Worm (Caenorhabditis elegans) whole organism, mixed stage, embryonic: Measurements from ENCODE around the gene Y73B6BL.29.
A peak's percentile ranks its signal among the peaks of the same experiment; 100 is the strongest.

Experiments
- M03D4.4 ChIP-seq: sonication (generic microtip); optimal IDR thresholded peaks from 2 replicates; lab custom pipeline; 2017; ENCODE audit warnings: mild to moderate bottlenecking, missing genetic modification characterization, missing compliant biosample characterization
- bed-3 ChIP-seq: fragments of 200-800 bp; sonication (Bioruptor generic); optimal IDR thresholded peaks from 3 replicates; lab custom pipeline; 2018; ENCODE audit warnings: mild to moderate bottlenecking, missing genetic modification characterization, moderate library complexity, missing compliant biosample characterization
- blmp-1 ChIP-seq: fragments of 150-350 bp; optimal IDR thresholded peaks from 2 replicates; lab custom pipeline; 2014; ENCODE audit warnings: missing biosample characterization, missing genetic modification characterization
- ceh-39 ChIP-seq: fragments of 150-350 bp; optimal IDR thresholded peaks from 2 replicates; lab custom pipeline; 2014; ENCODE audit warnings: missing biosample characterization, missing genetic modification characterization
- ceh-43 ChIP-seq: fragments of 200-800 bp; sonication (Bioruptor generic); optimal IDR thresholded peaks from 2 replicates; lab custom pipeline; 2018; ENCODE audit warnings: mild to moderate bottlenecking, missing genetic modification characterization, moderate library complexity, missing compliant biosample characterization
- ces-1 ChIP-seq: fragments of 150-350 bp; optimal IDR thresholded peaks from 2 replicates; lab custom pipeline; 2014; ENCODE audit warnings: missing biosample characterization, missing genetic modification reagents, missing genetic modification characterization
- cnd-1 ChIP-seq: fragments of 200-800 bp; sonication (Bioruptor generic); optimal IDR thresholded peaks from 2 replicates; lab custom pipeline; 2018; ENCODE audit warnings: mild to moderate bottlenecking, missing genetic modification characterization, missing compliant biosample characterization
- drap-1 ChIP-seq: fragments of 200-800 bp; sonication (Bioruptor generic); optimal IDR thresholded peaks from 3 replicates; lab custom pipeline; 2018; ENCODE audit warnings: mild to moderate bottlenecking, missing genetic modification characterization, missing compliant biosample characterization
- elt-1 ChIP-seq: sonication (generic microtip); optimal IDR thresholded peaks from 2 replicates; lab custom pipeline; 2017; ENCODE audit warnings: missing genetic modification characterization, mild to moderate bottlenecking, missing compliant biosample characterization, antibody characterized with exemption, moderate library complexity, borderline replicate concordance; ENCODE audit not compliant: insufficient read depth
- elt-3 ChIP-seq: fragments of 150-350 bp; optimal IDR thresholded peaks from 2 replicates; lab custom pipeline; 2014; ENCODE audit warnings: missing biosample characterization, missing genetic modification characterization
- flh-1 ChIP-seq: fragments of 200-800 bp; sonication (Bioruptor generic); optimal IDR thresholded peaks from 2 replicates; lab custom pipeline; 2018; ENCODE audit warnings: mild to moderate bottlenecking, missing genetic modification characterization, moderate library complexity, missing compliant biosample characterization
- ham-2 ChIP-seq: fragments of 200-800 bp; sonication (Bioruptor generic); optimal IDR thresholded peaks from 2 replicates; lab custom pipeline; 2018; ENCODE audit warnings: mild to moderate bottlenecking, missing genetic modification characterization, missing compliant biosample characterization
- hlh-1 ChIP-seq: fragments of 150-350 bp; optimal IDR thresholded peaks from 2 replicates; lab custom pipeline; 2014; ENCODE audit warnings: missing biosample characterization, missing genetic modification reagents, missing genetic modification characterization
- lin-13 ChIP-seq: fragments of 150-350 bp; optimal IDR thresholded peaks from 2 replicates; lab custom pipeline; 2014; ENCODE audit warnings: missing biosample characterization, missing genetic modification characterization
- lsy-2 ChIP-seq: fragments of 150-350 bp; optimal IDR thresholded peaks from 2 replicates; lab custom pipeline; 2014; ENCODE audit warnings: missing biosample characterization, missing genetic modification characterization
- mep-1 ChIP-seq: fragments of 150-350 bp; optimal IDR thresholded peaks from 2 replicates; lab custom pipeline; 2017; ENCODE audit warnings: missing biosample characterization, missing genetic modification reagents, missing genetic modification characterization, inconsistent platforms
- mls-2 ChIP-seq: sonication (generic microtip); optimal IDR thresholded peaks from 2 replicates; lab custom pipeline; 2016; ENCODE audit warnings: mild to moderate bottlenecking, missing genetic modification characterization, moderate library complexity, missing compliant biosample characterization
- nhr-2 ChIP-seq: fragments of 150-350 bp; optimal IDR thresholded peaks from 2 replicates; lab custom pipeline; 2014; ENCODE audit warnings: missing biosample characterization, missing genetic modification characterization
- nhr-237 ChIP-seq: fragments of 150-350 bp; optimal IDR thresholded peaks from 2 replicates; lab custom pipeline; 2014; ENCODE audit warnings: missing biosample characterization, missing genetic modification characterization
- nhr-28 ChIP-seq: fragments of 150-350 bp; optimal IDR thresholded peaks from 2 replicates; lab custom pipeline; 2014; ENCODE audit warnings: missing biosample characterization, missing genetic modification characterization
- nhr-76 ChIP-seq: sonication (generic microtip); optimal IDR thresholded peaks from 2 replicates; lab custom pipeline; 2017; ENCODE audit warnings: missing biosample characterization, missing genetic modification characterization
- pha-4 ChIP-seq: fragments of 150-350 bp; optimal IDR thresholded peaks from 2 replicates; lab custom pipeline; 2018; ENCODE audit warnings: missing biosample characterization, missing genetic modification reagents, missing genetic modification characterization
- sem-2 ChIP-seq: fragments of 200-800 bp; sonication (Bioruptor generic); optimal IDR thresholded peaks from 2 replicates; lab custom pipeline; 2018; ENCODE audit warnings: mild to moderate bottlenecking, missing genetic modification characterization, missing compliant biosample characterization
- snpc-4 ChIP-seq: fragments of 150-350 bp; optimal IDR thresholded peaks from 2 replicates; lab custom pipeline; 2014; ENCODE audit warnings: missing biosample characterization, missing genetic modification characterization
- unc-120 ChIP-seq: sonication (generic microtip); optimal IDR thresholded peaks from 2 replicates; lab custom pipeline; 2017; ENCODE audit warnings: missing genetic modification characterization, missing compliant biosample characterization; ENCODE audit not compliant: poor library complexity, severe bottlenecking
- unc-39 ChIP-seq: fragments of 150-350 bp; optimal IDR thresholded peaks from 2 replicates; lab custom pipeline; 2014; ENCODE audit warnings: missing biosample characterization, missing genetic modification characterization
- ztf-11 ChIP-seq: fragments of 150-350 bp; optimal IDR thresholded peaks from 2 replicates; lab custom pipeline; 2014; ENCODE audit warnings: missing biosample characterization, missing genetic modification characterization

Gene Y73B6BL.29

ce11 chrIV:6323654-6324224, 2.0 kb downstream of the Y73B6BL.29 start, which contains the start of gene sqd-1 (continued):
- TF ChIP-seq pha-4 (tag; lab: Kevin White, UChicago) (peak; percentile 98), unc-120 (tag; lab: Kevin White, UChicago) (peak; percentile 68), blmp-1 (tag; lab: Kevin White, UChicago) (no peak), nhr-76 (tag; lab: Kevin White, UChicago) (no peak), ceh-43 (GFP tag; lab: Kevin White, UChicago) (no peak), ztf-11 (no peak)

DNA sequence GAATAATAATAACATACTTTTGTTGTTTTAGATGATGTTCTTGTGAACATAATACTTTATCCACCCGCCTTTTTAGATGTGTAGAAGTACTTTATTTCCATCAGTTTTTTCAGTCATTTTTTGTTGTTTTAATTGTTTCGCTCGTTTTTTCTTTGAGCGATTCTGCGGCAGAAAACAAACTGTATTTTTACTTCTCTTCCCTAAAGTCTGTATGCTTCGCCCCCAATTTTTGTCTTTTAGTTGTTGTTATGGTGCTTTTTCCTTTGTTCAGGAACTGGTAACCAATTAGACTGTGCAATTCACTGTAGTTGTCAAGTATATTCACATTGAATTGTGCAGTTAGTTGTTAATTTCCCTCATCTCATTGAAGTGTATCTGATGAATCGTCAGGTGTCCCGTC, 4.0 kb downstream of the Y73B6BL.29 start:
- no peak for TF ChIP-seq unc-120 (tag; lab: Kevin White, UChicago)
- TF ChIP-seq bed-3 (GFP tag; lab: Kevin White, UChicago): no peak
- no peak for TF ChIP-seq nhr-2 (tag; lab: Kevin White, UChicago)
- no peak for TF ChIP-seq ceh-39 (tag; lab: Kevin White, UChicago)
- TF ChIP-seq mls-2 (tag; lab: Kevin White, UChicago): no peak
- no peak for TF ChIP-seq elt-3 (tag; lab: Kevin White, UChicago)
- TF ChIP-seq lin-13: no peak
- TF ChIP-seq elt-1 (tag; lab: Kevin White, UChicago): no peak

- no peak for TF ChIP-seq drap-1
- no peak for TF ChIP-seq nhr-237
- TF ChIP-seq elt-3 (tag; lab: Kevin White, UChicago): no peak
- TF ChIP-seq blmp-1 (tag; lab: Kevin White, UChicago): no peak
- TF ChIP-seq sem-2 (GFP tag; lab: Kevin White, UChicago): no peak
- TF ChIP-seq elt-1 (tag; lab: Kevin White, UChicago): no peak
- no peak for TF ChIP-seq ceh-43 (GFP tag; lab: Kevin White, UChicago)
- no peak for TF ChIP-seq M03D4.4
- no peak for TF ChIP-seq nhr-2 (tag; lab: Kevin White, UChicago)
- TF ChIP-seq, all 35 proteins: peak for 0
These were observed 4.7 kb downstream of the Y73B6BL.29 start, which contains the start of gene lsm-8 for ce11 chrIV:6326448-6326847. Gene lsm-8 (plus strand): TSS chrIV:6326526.

DNA sequence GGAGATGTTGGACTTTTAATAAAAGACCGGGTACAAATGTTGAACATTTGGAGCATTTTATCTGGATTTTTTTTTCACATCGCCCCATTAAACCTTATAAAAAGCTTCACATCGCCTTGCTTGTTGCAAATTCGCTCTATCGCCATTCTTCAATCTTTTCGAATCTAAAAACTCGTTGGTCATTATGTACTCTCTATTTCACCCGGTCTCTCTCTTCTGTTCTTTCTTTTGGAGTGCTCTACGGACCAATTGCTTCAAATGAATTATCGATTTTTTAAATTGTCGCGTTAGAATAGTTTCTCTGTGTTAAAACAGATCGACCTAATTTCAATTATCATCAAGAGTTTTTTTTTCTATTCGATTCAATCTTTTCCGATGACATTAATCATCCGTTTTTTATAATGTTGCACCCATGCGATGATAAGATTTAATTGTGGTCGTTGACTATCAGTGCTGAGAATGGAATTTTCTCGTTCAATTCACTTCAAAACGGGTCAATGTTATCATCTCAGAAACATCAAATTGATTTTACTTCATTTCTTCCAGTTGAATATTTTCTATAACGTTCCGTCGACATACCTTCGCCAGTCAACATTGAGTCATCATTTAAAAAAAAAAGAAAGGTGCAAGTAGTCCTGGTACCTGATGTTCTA, 5.8 kb downstream of the Y73B6BL.29 start:
- TF ChIP-seq ceh-43 (GFP tag; lab: Kevin White, UChicago) (no peak), ceh-39 (tag; lab: Kevin White, UChicago) (peak; percentile 55), lsy-2 (tag; lab: Kevin White, UChicago) (no peak), elt-1 (tag; lab: Kevin White, UChicago) (peak; percentile 15), mep-1 (tag; lab: Kevin White, UChicago) (peak; percentile 25), ces-1 (GFP tag; lab: Kevin White, UChicago) (peak; percentile 73)
- TF ChIP-seq, all 35 proteins: peak for 4

ce11 chrIV:6328198-6328597, 6.5 kb downstream of the Y73B6BL.29 start:
- no peak for TF ChIP-seq ham-2 (GFP tag; lab: Kevin White, UChicago)
- TF ChIP-seq ztf-11: no peak
- no peak for TF ChIP-seq cnd-1 (tag; lab: Kevin White, UChicago)
- no peak for TF ChIP-seq drap-1
- no peak for TF ChIP-seq nhr-2 (tag; lab: Kevin White, UChicago)
- no peak for TF ChIP-seq mep-1 (tag; lab: Kevin White, UChicago)
- TF ChIP-seq ceh-43 (GFP tag; lab: Kevin White, UChicago): no peak
- no peak for TF ChIP-seq flh-1 (GFP tag; lab: Kevin White, UChicago)
- no peak for TF ChIP-seq mls-2 (tag; lab: Kevin White, UChicago)
- TF ChIP-seq elt-3 (tag; lab: Kevin White, UChicago): no peak
- TF ChIP-seq unc-39 (tag; lab: Kevin White, UChicago): no peak
- no peak for TF ChIP-seq nhr-28 (tag; lab: Kevin White, UChicago)
- TF ChIP-seq blmp-1 (tag; lab: Kevin White, UChicago): no peak
- no peak for TF ChIP-seq hlh-1 (tag; lab: Kevin White, UChicago)
- TF ChIP-seq pha-4 (tag; lab: Kevin White, UChicago): no peak
- TF ChIP-seq sem-2 (GFP tag; lab: Kevin White, UChicago): no peak
- TF ChIP-seq nhr-76 (tag; lab: Kevin White, UChicago): no peak
- no peak for TF ChIP-seq ces-1 (GFP tag; lab: Kevin White, UChicago)
- TF ChIP-seq lsy-2 (tag; lab: Kevin White, UChicago): no peak
- TF ChIP-seq snpc-4 (tag; lab: Kevin White, UChicago): no peak
- TF ChIP-seq, all 35 proteins: peak for 0
